Fruit fly (Drosophila melanogaster): Measurements from ENCODE around the gene CG8202.

The CG8202 gene

dm6 chr3R:8731597-8732263 lies at the start of gene CG8202, which contains the start of gene M1BP (continued):
- TF ChIP-seq Fer3 (tag; optimal IDR thresholded peaks at IDR 0.05), result peak; percentile 75
- peak; percentile 97 for TF ChIP-seq CG2678 (tag; optimal IDR thresholded peaks at IDR 0.05)
- TF ChIP-seq Doc2 (GFP tag; IDR thresholded peaks at IDR 0.05), result peak; percentile 34; the same call in 1 of the 2 replicates
- TF ChIP-seq CG5180 (GFP tag; optimal IDR thresholded peaks at IDR 0.05), result no peak
- TF ChIP-seq CG6683 (GFP tag; optimal IDR thresholded peaks at IDR 0.05), result peak; percentile 86
- TF ChIP-seq CG2199 (GFP tag; IDR thresholded peaks at IDR 0.05), result no peak
- peak; percentile 47 for TF ChIP-seq Mes4 (GFP tag; optimal IDR thresholded peaks at IDR 0.05)
- TF ChIP-seq esg (GFP tag; conservative IDR thresholded peaks at IDR 0.05), result peak; percentile 67; the same call in 1 of the 2 replicates
- peak; percentile 75 for TF ChIP-seq CG6254 (GFP tag; optimal IDR thresholded peaks at IDR 0.05)
- no peak for TF ChIP-seq CG2129 (GFP tag; IDR thresholded peaks at IDR 0.05; ENCODE audit: partially characterized antibody)
- TF ChIP-seq Dbx (GFP tag; IDR thresholded peaks at IDR 0.05), result peak; percentile 82; the same call in 2 of the 3 replicates
- TF ChIP-seq trem (tag; optimal IDR thresholded peaks at IDR 0.05), result peak; percentile 87
- TF ChIP-seq CG17385 (GFP tag; optimal IDR thresholded peaks at IDR 0.05), result peak; percentile 89
- peak; percentile 83 for TF ChIP-seq zen (tag; optimal IDR thresholded peaks at IDR 0.05)
- no peak for TF ChIP-seq Sin3A (optimal IDR thresholded peaks at IDR 0.05)
- peak; percentile 79 for TF ChIP-seq CG3847 (GFP tag; IDR thresholded peaks at IDR 0.05)
- TF ChIP-seq luna (GFP tag; optimal IDR thresholded peaks at IDR 0.05), result no peak
- TF ChIP-seq CG7372 (GFP tag; IDR thresholded peaks at IDR 0.05), result peak; percentile 79; the same call in 1 of the 2 replicates
- TF ChIP-seq Dref (GFP tag; IDR thresholded peaks at IDR 0.05), result no peak
- TF ChIP-seq CG16779 (GFP tag; IDR thresholded peaks at IDR 0.05), result no peak
- TF ChIP-seq CG10959 (GFP tag; IDR thresholded peaks at IDR 0.05), result peak; percentile 62
- TF ChIP-seq Elba2 (GFP tag; optimal IDR thresholded peaks at IDR 0.05), result peak; percentile 53
- TF ChIP-seq repo (GFP tag; optimal IDR thresholded peaks at IDR 0.05), result no peak
- TF ChIP-seq CG9437 (GFP tag; optimal IDR thresholded peaks at IDR 0.05), result peak; percentile 93
- peak; percentile 27 for TF ChIP-seq stwl (tag; optimal IDR thresholded peaks at IDR 0.05)
- TF ChIP-seq HLH4C (GFP tag; IDR thresholded peaks at IDR 0.05; ENCODE audit: partially characterized antibody), result no peak
- TF ChIP-seq CG6175 (GFP tag; IDR thresholded peaks at IDR 0.05), result 0 out of 3 replicates have a peak, but pooled peaks have one; percentile 63
- TF ChIP-seq CG13775 (GFP tag; optimal IDR thresholded peaks at IDR 0.05), result peak; percentile 95
- TF ChIP-seq CG2120 (GFP tag; optimal IDR thresholded peaks at IDR 0.05), result peak; percentile 82
- no peak for TF ChIP-seq Hr78 (GFP tag; optimal IDR thresholded peaks at IDR 0.05)
- TF ChIP-seq ssp (GFP tag; IDR thresholded peaks at IDR 0.05), result peak; percentile 56; the same call in 1 of the 2 replicates
- TF ChIP-seq tll (GFP tag; optimal IDR thresholded peaks at IDR 0.05), result no peak
- TF ChIP-seq grn (GFP tag; optimal IDR thresholded peaks at IDR 0.05), result no peak
- no peak for TF ChIP-seq her (GFP tag; optimal IDR thresholded peaks at IDR 0.05)
- TF ChIP-seq mam (GFP tag; optimal IDR thresholded peaks at IDR 0.05), result peak; percentile 78
- TF ChIP-seq tna (GFP tag; IDR thresholded peaks at IDR 0.05; ENCODE audit: partially characterized antibody), result no peak
- peak; percentile 88 for TF ChIP-seq sens (GFP tag)
- TF ChIP-seq CG32767 (GFP tag; IDR thresholded peaks at IDR 0.05), result peak; percentile 64; the same call in 1 of the 2 replicates
- peak; percentile 93 for TF ChIP-seq gsb-n (tag; optimal IDR thresholded peaks at IDR 0.05)
- TF ChIP-seq CG17328 (GFP tag; IDR thresholded peaks at IDR 0.05), result no peak; the same call in 1 of the 2 replicates
- TF ChIP-seq Pdp1 (GFP tag; optimal IDR thresholded peaks at IDR 0.05), result peak; percentile 55 to 57
- TF ChIP-seq CG14441 (GFP tag; IDR thresholded peaks at IDR 0.05), result peak; percentile 76
- TF ChIP-seq Scr (GFP tag; IDR thresholded peaks at IDR 0.05; ENCODE audit: partially characterized antibody), result no peak
- peak; percentile 64 for TF ChIP-seq CG1529 (GFP tag; optimal IDR thresholded peaks at IDR 0.05)
- peak; percentile 86 for TF ChIP-seq CG9817 (tag; optimal IDR thresholded peaks at IDR 0.05)
- TF ChIP-seq slp2 (GFP tag; optimal IDR thresholded peaks at IDR 0.05), result peak; percentile 68
- no peak for TF ChIP-seq hth (optimal IDR thresholded peaks at IDR 0.05)
- TF ChIP-seq Usf (GFP tag; optimal IDR thresholded peaks at IDR 0.05), result peak; percentile 87
- peak; percentile 53 for TF ChIP-seq wdn (GFP tag; IDR thresholded peaks at IDR 0.05)
- TF ChIP-seq CG15011 (GFP tag; optimal IDR thresholded peaks at IDR 0.05), result no peak

All from whole organism, embryonic.